Worm (Caenorhabditis elegans) whole organism, late embryonic: ENCODE results near the gene F02A9.1.

Source experiments
- C08G9.2 ChIP-seq: sonication (generic microtip); optimal IDR thresholded peaks from 2 replicates; lab custom pipeline; 2016; ENCODE audit warnings: mild to moderate bottlenecking, missing genetic modification characterization, moderate library complexity, missing compliant biosample characterization
- K02D7.2 ChIP-seq: sonication (generic microtip); optimal IDR thresholded peaks from 2 replicates; lab custom pipeline; 2017; ENCODE audit warnings: mild to moderate bottlenecking, missing genetic modification characterization, missing compliant biosample characterization
- T23F11.4 ChIP-seq: fragments of 200-800 bp; sonication (Bioruptor generic); optimal IDR thresholded peaks from 2 replicates; lab custom pipeline; 2018; ENCODE audit warnings: mild to moderate bottlenecking, missing genetic modification characterization, missing compliant biosample characterization
- Y22D7AL.16 ChIP-seq: sonication (generic microtip); optimal IDR thresholded peaks from 2 replicates; lab custom pipeline; 2016; ENCODE audit warnings: missing genetic modification characterization, missing compliant biosample characterization
- ama-1 ChIP-seq: fragments of 150-350 bp; optimal IDR thresholded peaks from 2 replicates; lab custom pipeline; 2014
- ceh-14 ChIP-seq: sonication (generic microtip); optimal IDR thresholded peaks from 2 replicates; lab custom pipeline; 2016; ENCODE audit warnings: missing genotype, missing genetic modification characterization, missing compliant biosample characterization
- ceh-22 ChIP-seq: sonication (generic microtip); optimal IDR thresholded peaks from 2 replicates; lab custom pipeline; 2017; ENCODE audit warnings: missing biosample characterization, missing genetic modification characterization
- ceh-24 ChIP-seq: sonication (generic microtip); optimal IDR thresholded peaks from 2 replicates; lab custom pipeline; 2016; ENCODE audit warnings: mild to moderate bottlenecking, missing genetic modification characterization, missing compliant biosample characterization
- ceh-30 ChIP-seq: fragments of 150-350 bp; optimal IDR thresholded peaks from 2 replicates; lab custom pipeline; 2014; ENCODE audit warnings: missing biosample characterization, missing genetic modification characterization
- ceh-31 ChIP-seq: sonication (generic microtip); optimal IDR thresholded peaks from 2 replicates; lab custom pipeline; 2016; ENCODE audit warnings: missing genetic modification characterization, missing compliant biosample characterization
- ceh-34 ChIP-seq: sonication (generic microtip); optimal IDR thresholded peaks from 2 replicates; lab custom pipeline; 2016; ENCODE audit warnings: mild to moderate bottlenecking, missing genetic modification characterization, missing compliant biosample characterization
- ceh-45 ChIP-seq: fragments of 200-800 bp; sonication (Bioruptor generic); IDR thresholded peaks from 2 replicates; pipeline ENCODE4 v1.3.6; 2022; ENCODE audit warnings: missing genetic modification reagents, missing genetic modification characterization, missing compliant biosample characterization
- ceh-6 ChIP-seq: fragments of 200-800 bp; sonication (Bioruptor generic); optimal IDR thresholded peaks from 2 replicates; lab custom pipeline; 2018; ENCODE audit warnings: mild to moderate bottlenecking, missing genetic modification characterization, missing compliant biosample characterization
- ceh-9 ChIP-seq: sonication (generic microtip); optimal IDR thresholded peaks from 2 replicates; lab custom pipeline; 2016; ENCODE audit warnings: mild to moderate bottlenecking, missing genetic modification characterization, inconsistent platforms, missing compliant biosample characterization
- dmd-4 ChIP-seq: sonication (generic microtip); optimal IDR thresholded peaks from 2 replicates; lab custom pipeline; 2016; ENCODE audit warnings: borderline replicate concordance, missing genetic modification characterization, missing compliant biosample characterization
- dve-1 ChIP-seq: sonication (generic microtip); optimal IDR thresholded peaks from 2 replicates; lab custom pipeline; 2017; ENCODE audit warnings: antibody characterized with exemption, mild to moderate bottlenecking, missing genetic modification characterization, missing compliant biosample characterization
- elt-2 ChIP-seq: sonication (generic microtip); optimal IDR thresholded peaks from 2 replicates; lab custom pipeline; 2016; ENCODE audit warnings: missing genetic modification reagents, missing genetic modification characterization, missing compliant biosample characterization
- ets-4 ChIP-seq: sonication (generic microtip); optimal IDR thresholded peaks from 2 replicates; lab custom pipeline; 2016; ENCODE audit warnings: missing genetic modification characterization, missing compliant biosample characterization
- gmeb-2 ChIP-seq: sonication (generic microtip); optimal IDR thresholded peaks from 2 replicates; lab custom pipeline; 2016; ENCODE audit warnings: missing genetic modification characterization, inconsistent platforms, missing compliant biosample characterization
- hlh-15 ChIP-seq: sonication (generic microtip); optimal IDR thresholded peaks from 2 replicates; lab custom pipeline; 2016; ENCODE audit warnings: missing genetic modification characterization, missing compliant biosample characterization
- hlh-30 ChIP-seq: sonication (generic microtip); optimal IDR thresholded peaks from 2 replicates; lab custom pipeline; 2017; ENCODE audit warnings: antibody characterized with exemption, missing genetic modification characterization, missing compliant biosample characterization; ENCODE audit not compliant: insufficient read depth
- hlh-6 ChIP-seq: sonication (generic microtip); optimal IDR thresholded peaks from 2 replicates; lab custom pipeline; 2016; ENCODE audit warnings: missing genotype, missing genetic modification characterization, missing compliant biosample characterization
- hlh-8 ChIP-seq: sonication (generic microtip); optimal IDR thresholded peaks from 2 replicates; lab custom pipeline; 2016; ENCODE audit warnings: missing genotype, missing genetic modification characterization, missing compliant biosample characterization
- lim-6 ChIP-seq: sonication (generic microtip); optimal IDR thresholded peaks from 2 replicates; lab custom pipeline; 2016; ENCODE audit warnings: missing genetic modification characterization, missing compliant biosample characterization
- lin-11 ChIP-seq: fragments of 200-800 bp; sonication (Bioruptor generic); optimal IDR thresholded peaks from 2 replicates; lab custom pipeline; 2018; ENCODE audit warnings: mild to moderate bottlenecking, missing genetic modification characterization, missing compliant biosample characterization
- madf-2 ChIP-seq: sonication (generic microtip); optimal IDR thresholded peaks from 2 replicates; lab custom pipeline; 2017; ENCODE audit warnings: missing genetic modification characterization, missing compliant biosample characterization
- nfya-1 ChIP-seq: sonication (generic microtip); optimal IDR thresholded peaks from 2 replicates; lab custom pipeline; 2017; ENCODE audit warnings: missing genetic modification characterization, mild to moderate bottlenecking, missing compliant biosample characterization, antibody characterized with exemption, moderate library complexity
- nhr-11 ChIP-seq: fragments of 150-350 bp; optimal IDR thresholded peaks from 2 replicates; lab custom pipeline; 2014; ENCODE audit warnings: missing biosample characterization, missing genetic modification characterization
- nhr-232 ChIP-seq: sonication (generic microtip); optimal IDR thresholded peaks from 2 replicates; lab custom pipeline; 2016; ENCODE audit warnings: missing genetic modification characterization, missing compliant biosample characterization
- odd-2 ChIP-seq: sonication (generic microtip); optimal IDR thresholded peaks from 2 replicates; lab custom pipeline; 2017; ENCODE audit warnings: antibody characterized with exemption, mild to moderate bottlenecking, missing genetic modification characterization, missing compliant biosample characterization
- pag-3 ChIP-seq: sonication (generic microtip); optimal IDR thresholded peaks from 2 replicates; lab custom pipeline; 2016; ENCODE audit warnings: missing compliant biosample characterization, missing genetic modification characterization, borderline replicate concordance
- pat-9 ChIP-seq: fragments of 200-800 bp; sonication (Bioruptor generic); optimal IDR thresholded peaks from 2 replicates; lab custom pipeline; 2018; ENCODE audit warnings: mild to moderate bottlenecking, missing genetic modification characterization, moderate library complexity, missing compliant biosample characterization
- pax-1 ChIP-seq: fragments of 150-350 bp; optimal IDR thresholded peaks from 2 replicates; lab custom pipeline; 2014; ENCODE audit warnings: missing biosample characterization, missing genetic modification characterization
- pha-2 ChIP-seq: sonication (generic microtip); optimal IDR thresholded peaks from 2 replicates; lab custom pipeline; 2017; ENCODE audit warnings: mild to moderate bottlenecking, missing genetic modification characterization, missing compliant biosample characterization
- pha-4 ChIP-seq: fragments of 150-350 bp; optimal IDR thresholded peaks from 2 replicates; lab custom pipeline; 2018; ENCODE audit warnings: missing biosample characterization, missing genetic modification reagents, missing genetic modification characterization
- sdc-2 ChIP-seq: sonication (generic microtip); optimal IDR thresholded peaks from 2 replicates; lab custom pipeline; 2016; ENCODE audit warnings: missing genotype, missing genetic modification characterization, missing compliant biosample characterization
- sox-2 ChIP-seq: fragments of 200-800 bp; sonication (Bioruptor generic); IDR thresholded peaks from 2 replicates; pipeline ENCODE4 v1.3.6; 2022; ENCODE audit warnings: missing genetic modification reagents, missing genetic modification characterization, missing compliant biosample characterization
- sox-4 ChIP-seq: sonication (generic microtip); optimal IDR thresholded peaks from 2 replicates; lab custom pipeline; 2017; ENCODE audit warnings: mild to moderate bottlenecking, missing genetic modification characterization, inconsistent platforms, missing compliant biosample characterization
- syd-9 ChIP-seq: sonication (generic microtip); optimal IDR thresholded peaks from 2 replicates; lab custom pipeline; 2016; ENCODE audit warnings: mild to moderate bottlenecking, missing genetic modification characterization, moderate library complexity, missing compliant biosample characterization
- tbx-2 ChIP-seq: sonication (generic microtip); optimal IDR thresholded peaks from 2 replicates; lab custom pipeline; 2016; ENCODE audit warnings: missing genetic modification characterization, missing compliant biosample characterization
- tbx-7 ChIP-seq: sonication (generic microtip); optimal IDR thresholded peaks from 2 replicates; lab custom pipeline; 2016; ENCODE audit warnings: missing genotype, missing genetic modification characterization, missing compliant biosample characterization
- ttx-3 ChIP-seq: sonication (generic microtip); optimal IDR thresholded peaks from 2 replicates; lab custom pipeline; 2016; ENCODE audit warnings: missing genetic modification reagents, missing genetic modification characterization, missing compliant biosample characterization
- unc-55 ChIP-seq: sonication (generic microtip); optimal IDR thresholded peaks from 2 replicates; lab custom pipeline; 2017; ENCODE audit warnings: missing biosample characterization, missing genetic modification reagents, missing genetic modification characterization
- unc-86 ChIP-seq: sonication (generic microtip); optimal IDR thresholded peaks from 2 replicates; lab custom pipeline; 2016; ENCODE audit warnings: missing genetic modification characterization, missing compliant biosample characterization
- zip-5 ChIP-seq: sonication (generic microtip); optimal IDR thresholded peaks from 2 replicates; lab custom pipeline; 2016; ENCODE audit warnings: missing genetic modification characterization, missing compliant biosample characterization
- ztf-16 ChIP-seq: sonication (generic microtip); optimal IDR thresholded peaks from 2 replicates; lab custom pipeline; 2017; ENCODE audit warnings: missing genetic modification characterization, missing compliant biosample characterization

F02A9.1 gene

DNA sequence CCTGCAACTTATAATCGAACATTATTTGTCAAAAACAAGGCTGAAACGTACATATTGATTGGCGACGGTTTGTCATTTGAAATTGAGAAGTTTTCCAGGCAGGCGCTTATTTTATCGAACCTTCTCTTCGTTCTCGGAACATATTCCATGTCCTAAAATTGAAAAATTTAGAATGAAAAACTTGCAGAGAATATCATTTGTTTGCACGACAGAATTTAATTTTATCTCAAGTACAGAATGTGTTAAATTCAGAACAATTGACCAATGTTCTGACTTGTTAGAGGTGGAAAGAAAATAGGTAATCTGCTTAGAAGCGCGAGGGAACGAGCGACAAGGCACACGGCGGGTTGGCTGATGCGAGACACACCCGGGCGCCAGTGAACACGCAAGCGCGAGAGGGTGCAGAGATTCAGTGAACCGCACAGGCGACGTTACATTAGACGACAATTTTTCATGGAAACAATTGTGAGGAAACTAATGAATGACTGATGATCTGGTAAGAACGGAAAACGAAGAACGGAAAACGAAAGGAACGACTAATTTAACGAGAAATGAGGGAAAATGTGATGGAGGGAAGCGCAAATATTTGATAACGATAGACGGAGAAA lies 25.1 kb downstream of the F02A9.1 start (continued):
- no peak for TF ChIP-seq pha-2 (tag; lab: Kevin White, UChicago)
- no peak for TF ChIP-seq ceh-14 (tag; lab: Kevin White, UChicago)
- no peak for TF ChIP-seq ets-4 (tag; lab: Kevin White, UChicago)
- no peak for TF ChIP-seq ceh-6
- no peak for TF ChIP-seq sdc-2 (tag; lab: Kevin White, UChicago)
- TF ChIP-seq ceh-31 (tag; lab: Kevin White, UChicago), result peak; percentile 61
- TF ChIP-seq sox-2 (GFP tag; lab: Robert Waterston, UW), result no peak
- no peak for TF ChIP-seq nhr-232 (tag; lab: Kevin White, UChicago)
- no peak for TF ChIP-seq hlh-8 (tag; lab: Kevin White, UChicago)
- TF ChIP-seq ceh-34 (tag; lab: Kevin White, UChicago), result no peak
- TF ChIP-seq hlh-6 (tag; lab: Kevin White, UChicago), result no peak
- no peak for TF ChIP-seq nhr-11 (tag; lab: Kevin White, UChicago)
- no peak for TF ChIP-seq ceh-45 (GFP tag; lab: Robert Waterston, UW)
- TF ChIP-seq syd-9 (tag; lab: Kevin White, UChicago), result peak; percentile 66
- no peak for TF ChIP-seq unc-86 (tag; lab: Kevin White, UChicago)
- TF ChIP-seq nfya-1, result peak; percentile 43
- TF ChIP-seq pag-3 (tag; lab: Kevin White, UChicago), result no peak
- TF ChIP-seq Y22D7AL.16, result no peak
- TF ChIP-seq tbx-7, result no peak

DNA sequence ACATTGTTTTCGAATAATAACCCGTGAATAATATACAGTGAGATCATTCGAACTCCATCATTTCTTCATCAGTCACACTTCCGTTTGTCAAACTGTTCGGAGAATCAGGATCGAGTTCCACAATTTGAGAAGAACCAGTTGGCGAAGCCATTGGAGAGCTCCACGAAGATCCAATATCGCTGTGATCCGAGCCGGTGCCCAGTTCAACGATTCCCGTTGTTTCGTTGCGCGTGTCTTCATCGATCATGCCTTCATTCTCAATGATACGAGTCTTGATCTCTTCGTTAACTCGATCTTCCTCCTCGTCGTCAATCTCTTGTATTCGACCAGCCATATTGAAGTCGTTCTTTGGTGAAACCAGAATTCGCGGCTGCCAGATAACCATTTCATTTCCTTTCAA lies 25.9 kb downstream of the F02A9.1 start:
- no peak for TF ChIP-seq dmd-4 (tag; lab: Kevin White, UChicago)
- TF ChIP-seq sdc-2 (tag; lab: Kevin White, UChicago), result no peak
- TF ChIP-seq gmeb-2 (tag; lab: Kevin White, UChicago), result no peak
- TF ChIP-seq odd-2 (tag; lab: Kevin White, UChicago), result no peak

DNA sequence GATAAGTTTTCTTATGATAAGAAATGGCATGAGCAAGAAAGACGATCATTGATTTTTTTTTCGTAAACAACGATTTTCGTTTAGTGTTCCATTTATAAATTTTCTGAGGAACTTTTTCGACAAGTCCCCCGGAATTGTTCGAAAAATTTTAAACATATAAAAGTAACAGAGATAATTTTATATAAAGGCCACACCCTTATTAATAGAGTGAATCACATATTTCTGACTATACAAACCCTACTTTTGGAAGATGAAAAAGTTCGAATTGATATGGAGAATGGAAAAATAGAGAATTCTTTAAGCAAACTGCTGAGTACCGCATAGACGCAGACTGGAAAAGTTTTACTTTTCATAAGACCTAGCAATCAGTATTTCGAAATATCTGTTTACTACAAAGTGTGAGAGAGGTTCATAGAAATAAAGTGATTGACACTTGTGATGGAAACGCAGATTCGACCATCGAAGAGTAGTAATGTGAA lies 26.4 kb downstream of the F02A9.1 start:
- no peak for TF ChIP-seq pax-1 (tag; lab: Kevin White, UChicago)
- TF ChIP-seq ceh-24, result no peak
- no peak for TF ChIP-seq pha-4 (tag; lab: Kevin White, UChicago)
- no peak for TF ChIP-seq ztf-16
- no peak for TF ChIP-seq zip-5 (tag; lab: Kevin White, UChicago)
- TF ChIP-seq lin-11, result no peak
- no peak for TF ChIP-seq lim-6 (tag; lab: Kevin White, UChicago)
- peak; percentile 89 for TF ChIP-seq unc-55 (GFP tag; lab: Kevin White, UChicago)
- no peak for TF ChIP-seq sox-2 (GFP tag; lab: Robert Waterston, UW)
- TF ChIP-seq hlh-15, result no peak
- TF ChIP-seq dve-1 (tag; lab: Kevin White, UChicago), result no peak
- peak; percentile 15 for TF ChIP-seq T23F11.4 (GFP tag; lab: Kevin White, UChicago)
- TF ChIP-seq sox-4, result no peak
- TF ChIP-seq ceh-30 (tag; lab: Kevin White, UChicago), result peak; percentile 78
- TF ChIP-seq ttx-3 (tag; lab: Kevin White, UChicago), result no peak
- no peak for TF ChIP-seq ceh-22 (tag; lab: Kevin White, UChicago)
- no peak for TF ChIP-seq madf-2 (tag; lab: Kevin White, UChicago)
- TF ChIP-seq ama-1 (lab: Kevin White, UChicago), result peak; percentile 49
- no peak for TF ChIP-seq elt-2
- no peak for TF ChIP-seq ceh-34 (tag; lab: Kevin White, UChicago)
- no peak for TF ChIP-seq tbx-2
- TF ChIP-seq K02D7.2, result peak; percentile 27
- TF ChIP-seq C08G9.2, result no peak
- no peak for TF ChIP-seq pat-9 (tag; lab: Kevin White, UChicago)
- no peak for TF ChIP-seq ceh-14 (tag; lab: Kevin White, UChicago)
- no peak for TF ChIP-seq hlh-30
- TF ChIP-seq ceh-9 (tag; lab: Kevin White, UChicago), result no peak
- no peak for TF ChIP-seq nhr-232 (tag; lab: Kevin White, UChicago)
